Worm (Caenorhabditis elegans) whole organism, L4 larva: ENCODE results near the gene W01F3.2.

Experiments used
- ama-1 ChIP-seq: fragments of 150-350 bp; optimal IDR thresholded peaks from 2 replicates; lab custom pipeline; 2014; ENCODE audit warnings: inconsistent platforms, mixed read lengths
- attf-4 ChIP-seq: sonication (generic microtip); optimal IDR thresholded peaks from 3 replicates; lab custom pipeline; 2017; ENCODE audit warnings: missing biosample characterization, missing genetic modification characterization
- ces-1 ChIP-seq: fragments of 150-350 bp; sonication (generic microtip); optimal IDR thresholded peaks from 4 replicates; lab custom pipeline; 2014; ENCODE audit warnings: missing biosample characterization, missing genetic modification reagents, missing genetic modification characterization
- duxl-1 ChIP-seq: sonication (generic microtip); optimal IDR thresholded peaks from 2 replicates; lab custom pipeline; 2016; ENCODE audit warnings: mild to moderate bottlenecking, missing genetic modification characterization, moderate library complexity, missing compliant biosample characterization; ENCODE audit not compliant: poor library complexity
- egl-43 ChIP-seq: fragments of 200-800 bp; sonication (Bioruptor generic); IDR thresholded peaks from 2 replicates; pipeline ENCODE4 v1.3.6; 2022; ENCODE audit warnings: missing genetic modification reagents, missing genetic modification characterization, missing compliant biosample characterization
- gei-8 ChIP-seq: fragments of 200-800 bp; sonication (Bioruptor generic); optimal IDR thresholded peaks from 2 replicates; lab custom pipeline; 2018; ENCODE audit warnings: mild to moderate bottlenecking, missing genetic modification characterization, missing compliant biosample characterization
- php-3 ChIP-seq: fragments of 200-800 bp; sonication (Bioruptor generic); IDR thresholded peaks from 2 replicates; pipeline ENCODE4 v1.3.6; 2022; ENCODE audit warnings: missing genetic modification reagents, missing genetic modification characterization, missing compliant biosample characterization
- pqm-1 ChIP-seq: sonication (generic microtip); optimal IDR thresholded peaks from 2 replicates; lab custom pipeline; 2017; ENCODE audit warnings: missing biosample characterization, missing genetic modification characterization
- saeg-2 ChIP-seq: fragments of 200-800 bp; sonication (Bioruptor generic); IDR thresholded peaks from 2 replicates; pipeline ENCODE4 v1.3.6; 2022; ENCODE audit warnings: missing genetic modification reagents, missing genetic modification characterization, missing compliant biosample characterization
- snpc-4 ChIP-seq: fragments of 150-350 bp; optimal IDR thresholded peaks from 2 replicates; lab custom pipeline; 2014; ENCODE audit warnings: missing biosample characterization, missing genetic modification characterization

DNA sequence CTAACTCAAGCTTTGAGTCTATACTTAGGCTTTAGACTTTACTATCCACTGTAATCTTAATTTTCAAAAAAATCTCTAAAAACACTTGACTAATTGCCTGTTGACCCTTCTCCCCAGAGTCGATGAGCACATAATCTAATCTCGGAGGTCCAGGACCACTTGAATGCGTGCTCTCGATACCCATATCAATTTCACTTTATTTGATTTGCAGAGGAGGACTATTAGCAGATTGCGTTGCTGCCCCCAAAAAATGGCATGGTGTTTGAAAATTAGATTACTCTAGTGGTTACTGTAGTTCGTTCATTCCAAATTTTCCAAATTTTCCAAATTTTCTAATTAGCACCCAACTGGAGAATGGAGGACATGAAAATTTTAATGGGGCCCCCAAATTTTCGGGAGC is 14.6 kb upstream of the W01F3.2 start:
- TF ChIP-seq pqm-1 (tag; lab: Kevin White, UChicago) = no peak
- no peak for TF ChIP-seq gei-8 (GFP tag; lab: Kevin White, UChicago)
- no peak for TF ChIP-seq snpc-4 (tag; lab: Kevin White, UChicago)
- TF ChIP-seq ces-1 (GFP tag; lab: Kevin White, UChicago) = no peak
- no peak for TF ChIP-seq duxl-1 (tag; lab: Kevin White, UChicago)
- TF ChIP-seq ama-1 (lab: Kevin White, UChicago) = no peak
- no peak for TF ChIP-seq attf-4 (tag; lab: Kevin White, UChicago)
- TF ChIP-seq egl-43 (GFP tag; lab: Robert Waterston, UW) = no peak
- no peak for TF ChIP-seq saeg-2 (GFP tag; lab: Robert Waterston, UW)
- no peak for TF ChIP-seq php-3 (GFP tag; lab: Robert Waterston, UW)
